Fruit fly (Drosophila melanogaster): ENCODE measurements around the gene Sugb.

The Sugb gene

dm6 chr3L:11656189-11656588 lies 27.6 kb upstream of the Sugb start (continued):
- no peak for TF ChIP-seq hb (GFP tag; IDR thresholded peaks at IDR 0.05; ENCODE audit: partially characterized antibody)
- TF ChIP-seq Drgx (GFP tag; IDR thresholded peaks at IDR 0.05) = peak; percentile 89
- no peak for TF ChIP-seq Fer2 (tag; optimal IDR thresholded peaks at IDR 0.05)
- no peak; the same call in 1 of the 2 replicates for TF ChIP-seq Ptx1 (GFP tag; IDR thresholded peaks at IDR 0.05)
- TF ChIP-seq lmd (GFP tag; IDR thresholded peaks at IDR 0.05) = peak; percentile 37; the same call in 1 of the 2 replicates
- TF ChIP-seq sna (GFP tag; IDR thresholded peaks at IDR 0.05; ENCODE audit: partially characterized antibody) = no peak
- no peak; the same call in 1 of the 2 replicates for TF ChIP-seq slbo (GFP tag; IDR thresholded peaks at IDR 0.05)
- TF ChIP-seq sisA (GFP tag; IDR thresholded peaks at IDR 0.05) = 0 out of 2 replicates have a peak, but pooled peaks have one; percentile 12
- no peak for TF ChIP-seq hkb (optimal IDR thresholded peaks at IDR 0.05)
- TF ChIP-seq hkb (GFP tag; IDR thresholded peaks at IDR 0.05) = no peak
- no peak for TF ChIP-seq CG7987 (GFP tag; optimal IDR thresholded peaks at IDR 0.05)
- TF ChIP-seq ci (GFP tag; IDR thresholded peaks at IDR 0.05) = 0 out of 3 replicates have a peak, but pooled peaks have one; percentile 28
- TF ChIP-seq esg (GFP tag; conservative IDR thresholded peaks at IDR 0.05) = 0 out of 2 replicates have a peak, but pooled peaks have one; percentile 13
- peak; percentile 33; the same call in 1 of the 3 replicates for TF ChIP-seq tgo (GFP tag; IDR thresholded peaks at IDR 0.05)
- TF ChIP-seq CG30431 (GFP tag; optimal IDR thresholded peaks at IDR 0.05) = no peak
- no peak for TF ChIP-seq prd (optimal IDR thresholded peaks at IDR 0.05)
- peak; percentile 53 for TF ChIP-seq prd (GFP tag; IDR thresholded peaks at IDR 0.05)
- no peak for TF ChIP-seq maf-S (GFP tag; optimal IDR thresholded peaks at IDR 0.05)
- TF ChIP-seq crol (GFP tag; IDR thresholded peaks at IDR 0.05) = no peak
- TF ChIP-seq CG3407 (GFP tag; optimal IDR thresholded peaks at IDR 0.05) = no peak
- no peak for TF ChIP-seq CG33557 (GFP tag; optimal IDR thresholded peaks at IDR 0.05)
- no peak for TF ChIP-seq usp (GFP tag; optimal IDR thresholded peaks at IDR 0.05)
- no peak for TF ChIP-seq CG16779 (GFP tag; IDR thresholded peaks at IDR 0.05)
- no peak for TF ChIP-seq CG10431 (GFP tag; optimal IDR thresholded peaks at IDR 0.05)

dm6 chr3L:11678313-11678817 lies 5.4 kb upstream of the Sugb start:
- TF ChIP-seq Hey (tag; optimal IDR thresholded peaks at IDR 0.05) (no peak), Scr (GFP tag; IDR thresholded peaks at IDR 0.05; ENCODE audit: partially characterized antibody) (peak; percentile 14; the same call in 1 of the 2 replicates), abd-A (tag; optimal IDR thresholded peaks at IDR 0.05) (peak; percentile 22), vfl (GFP tag; optimal IDR thresholded peaks at IDR 0.05) (no peak), chinmo (GFP tag; IDR thresholded peaks at IDR 0.05; ENCODE audit: partially characterized antibody) (0 out of 4 replicates have a peak, but pooled peaks have one; percentile 48), onecut (GFP tag; IDR thresholded peaks at IDR 0.05) (peak; percentile 98), CG8924 (tag; optimal IDR thresholded peaks at IDR 0.05) (no peak), Hsf (GFP tag; optimal IDR thresholded peaks at IDR 0.05) (no peak), Mrtf (GFP tag; IDR thresholded peaks at IDR 0.05) (no peak), CG18619 (GFP tag; optimal IDR thresholded peaks at IDR 0.05) (no peak), Adf1 (GFP tag; IDR thresholded peaks at IDR 0.05) (peak; percentile 5; the same call in 1 of the 2 replicates), tin (GFP tag; optimal IDR thresholded peaks at IDR 0.05) (no peak), Dref (GFP tag; IDR thresholded peaks at IDR 0.05) (0 out of 2 replicates have a peak, but pooled peaks have one; percentile 26), sob (GFP tag; IDR thresholded peaks at IDR 0.05) (0 out of 2 replicates have a peak, but pooled peaks have one; percentile 36), slbo (GFP tag; IDR thresholded peaks at IDR 0.05) (0 out of 2 replicates have a peak, but pooled peaks have one; percentile 3), al (GFP tag; IDR thresholded peaks at IDR 0.05) (no peak), Atf3 (GFP tag; optimal IDR thresholded peaks at IDR 0.05) (no peak), CG7928 (GFP tag; optimal IDR thresholded peaks at IDR 0.05) (no peak), CG5180 (GFP tag; optimal IDR thresholded peaks at IDR 0.05) (peak; percentile 91), zfh1 (GFP tag; IDR thresholded peaks at IDR 0.05) (no peak), E2f1 (GFP tag; IDR thresholded peaks at IDR 0.05) (no peak), CG14014 (GFP tag; IDR thresholded peaks at IDR 0.05) (no peak), Med (GFP tag) (peak; percentile 61)

Data from whole organism, embryonic.